Worm (Caenorhabditis elegans): ENCODE measurements around the gene nhr-101.

nhr-101 gene

ce11 chrV:11570169-11570651 is at the start of gene nhr-101, which contains the start of gene pms-2:
Gene nhr-101, plus strand, starts transcription at chrV:11570476.
Gene pms-2, minus strand, starts transcription at chrV:11570601.
- peak; percentile 5 for TF ChIP-seq nhr-80 (tag; optimal IDR thresholded peaks at IDR 0.05)
- no peak for TF ChIP-seq attf-6 (GFP tag; IDR thresholded peaks at IDR 0.05)
- TF ChIP-seq ztf-3 (GFP tag; optimal IDR thresholded peaks at IDR 0.05) = no peak

- TF ChIP-seq F49E8.2 (tag; optimal IDR thresholded peaks at IDR 0.05; ENCODE audit: insufficient read depth) (no peak), dpff-1 (tag; optimal IDR thresholded peaks at IDR 0.05) (no peak), snpc-1.3 (tag; optimal IDR thresholded peaks at IDR 0.05; ENCODE audit: insufficient read depth) (peak; percentile 40), ztf-22 (GFP tag; optimal IDR thresholded peaks at IDR 0.05) (no peak), hmg-1.2 (GFP tag; IDR thresholded peaks at IDR 0.05) (peak; percentile 64), mxl-1 (tag; optimal IDR thresholded peaks at IDR 0.05) (no peak), lsy-27 (tag; optimal IDR thresholded peaks at IDR 0.05; ENCODE audit: borderline replicate concordance, insufficient read depth) (no peak), B0019.2 (GFP tag; conservative IDR thresholded peaks at IDR 0.05) (no peak), Y67H2A.10 (GFP tag; conservative IDR thresholded peaks at IDR 0.05) (0 out of 2 replicates have a peak, but pooled peaks have one; percentile 12), snpc-1.1 (tag; optimal IDR thresholded peaks at IDR 0.05; ENCODE audit: insufficient read depth) (peak; percentile 47), nhr-90 (tag; optimal IDR thresholded peaks at IDR 0.05) (no peak), nhr-27 (tag; optimal IDR thresholded peaks at IDR 0.05) (no peak), ztf-26 (tag; optimal IDR thresholded peaks at IDR 0.05) (peak; percentile 69), hmg-20 (GFP tag; IDR thresholded peaks at IDR 0.05) (peak; percentile 72), ets-4 (GFP tag; optimal IDR thresholded peaks at IDR 0.05) (no peak), ztf-25 (GFP tag; IDR thresholded peaks at IDR 0.05) (0 out of 2 replicates have a peak, but pooled peaks have one; percentile 58), T26A5.8 (tag; optimal IDR thresholded peaks at IDR 0.05) (no peak), lir-1 (GFP tag; conservative IDR thresholded peaks at IDR 0.05) (0 out of 2 replicates have a peak, but pooled peaks have one; percentile 42), D2030.7 (GFP tag; IDR thresholded peaks at IDR 0.05) (peak; percentile 85), lin-40 (tag; optimal IDR thresholded peaks at IDR 0.05) (peak; percentile 87), egl-44 (GFP tag; IDR thresholded peaks at IDR 0.05) (no peak), akir-1 (GFP tag; optimal IDR thresholded peaks at IDR 0.05) (no peak), ceh-58 (GFP tag; IDR thresholded peaks at IDR 0.05) (no peak), cebp-2 (GFP tag; IDR thresholded peaks at IDR 0.05) (no peak), chd-7 (tag; optimal IDR thresholded peaks at IDR 0.05) (peak; percentile 7), ceh-79 (tag; optimal IDR thresholded peaks at IDR 0.05) (no peak), zim-3 (tag; optimal IDR thresholded peaks at IDR 0.05) (no peak), let-607 (tag; optimal IDR thresholded peaks at IDR 0.05) (peak in 1 of 2 experiments; percentile 16), F52B5.7 (tag; optimal IDR thresholded peaks at IDR 0.05) (no peak), C17E4.6 (GFP tag; IDR thresholded peaks at IDR 0.05) (no peak), F33H1.4 (GFP tag; IDR thresholded peaks at IDR 0.05) (peak; percentile 74), T07F8.4 (tag; optimal IDR thresholded peaks at IDR 0.05) (no peak), efl-1 (GFP tag; optimal IDR thresholded peaks at IDR 0.05) (peak; percentile 90), lsl-1 (GFP tag; optimal IDR thresholded peaks at IDR 0.05) (peak; percentile 72), rpc-1 (optimal IDR thresholded peaks at IDR 0.05) (no peak), rpc-1 (tag; optimal IDR thresholded peaks at IDR 0.05) (no peak), cebp-1 (GFP tag; IDR thresholded peaks at IDR 0.05) (no peak), cebp-1 (tag; optimal IDR thresholded peaks at IDR 0.05) (no peak), Y95B8A.8 (GFP tag; IDR thresholded peaks at IDR 0.05) (peak; percentile 82), ztf-18 (tag; optimal IDR thresholded peaks at IDR 0.05) (peak; percentile 99), pbrm-1 (GFP tag; IDR thresholded peaks at IDR 0.05) (peak; percentile 91), egrh-3 (GFP tag; IDR thresholded peaks at IDR 0.05) (no peak), F57A8.1 (GFP tag; optimal IDR thresholded peaks at IDR 0.05) (no peak), hsf-1 (GFP tag; IDR thresholded peaks at IDR 0.05) (no peak)
Observed at ce11 chrV:11521448-11521847, 48.8 kb upstream of the nhr-101 start, which contains the start of gene pafo-1. Gene pafo-1, plus strand, starts transcription at chrV:11521703.

All from whole organism, young adult.